Worm (Caenorhabditis elegans): Measurements from ENCODE around the gene vap-2.

DNA sequence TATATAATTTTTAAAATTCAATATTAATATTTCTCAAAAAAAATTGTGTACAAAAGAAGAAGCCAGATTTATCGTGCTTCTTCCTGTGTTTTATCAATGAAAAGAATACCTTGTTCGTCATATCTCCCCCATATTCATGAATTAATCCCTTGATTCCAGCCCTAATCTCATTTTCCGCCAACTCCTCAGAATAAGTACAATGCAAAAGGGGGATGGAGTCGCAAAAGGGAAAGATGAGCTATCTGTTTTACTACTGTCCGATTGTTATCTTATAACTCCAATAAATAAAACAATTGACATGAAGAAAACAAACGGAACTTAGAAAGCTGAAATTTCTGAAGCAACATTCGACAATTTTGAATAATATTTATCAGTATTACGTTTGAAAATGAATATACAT, 45.3 kb upstream of the vap-2 start:
- TF ChIP-seq unc-62 (GFP tag; optimal IDR thresholded peaks at IDR 0.05) (no peak), mml-1 (tag; optimal IDR thresholded peaks at IDR 0.05) (no peak), ceh-28 (tag; optimal IDR thresholded peaks at IDR 0.05) (no peak), nhr-12 (tag; optimal IDR thresholded peaks at IDR 0.05) (no peak), pqm-1 (tag; optimal IDR thresholded peaks at IDR 0.05) (no peak), nhr-237 (tag; optimal IDR thresholded peaks at IDR 0.05) (no peak), R02D3.7 (tag; optimal IDR thresholded peaks at IDR 0.05) (no peak), ztf-4 (tag; optimal IDR thresholded peaks at IDR 0.05) (no peak), mdl-1 (tag; optimal IDR thresholded peaks at IDR 0.05) (no peak), snpc-4 (tag; optimal IDR thresholded peaks at IDR 0.05) (no peak), elt-2 (tag; optimal IDR thresholded peaks at IDR 0.05) (no peak), skn-1 (tag; optimal IDR thresholded peaks at IDR 0.05) (no peak)

Measured in whole organism, L3 larva.